Fruit fly (Drosophila melanogaster) whole organism, embryonic: ENCODE measurements around the gene Gr93a.
A peak's percentile ranks its signal among the peaks of the same experiment; 100 is the strongest.

Experiments
- CG1024 ChIP-seq: fragments of 200-800 bp; sonication (Bioruptor generic); IDR thresholded peaks from 2 replicates; pipeline ENCODE4 v1.3.6; 2022; ENCODE audit warnings: missing biosample characterization, missing genetic modification characterization
- CG11085 ChIP-seq: fragments of 200-800 bp; sonication (Bioruptor generic); IDR thresholded peaks from 2 replicates; pipeline ENCODE4 v1.3.6; 2022; ENCODE audit warnings: missing biosample characterization, missing genetic modification characterization
- CG14441 ChIP-seq: fragments of 200-800 bp; sonication (Bioruptor generic); IDR thresholded peaks from 2 replicates; pipeline ENCODE4 v1.3.6; 2022; ENCODE audit warnings: missing biosample characterization, missing genetic modification characterization
- CG15269 ChIP-seq: fragments of 200-800 bp; sonication (Bioruptor generic); optimal IDR thresholded peaks from 2 replicates; lab custom pipeline; 2018; ENCODE audit warnings: missing biosample characterization, mild to moderate bottlenecking, missing genetic modification characterization, moderate library complexity
- CG16815 ChIP-seq: fragments of 200-800 bp; sonication (Bioruptor generic); optimal IDR thresholded peaks from 3 replicates; lab custom pipeline; 2017; ENCODE audit warnings: missing biosample characterization, mild to moderate bottlenecking, missing genetic modification characterization
- CG17359 ChIP-seq: fragments of 200-800 bp; sonication (Bioruptor generic); optimal IDR thresholded peaks from 3 replicates; lab custom pipeline; 2018; ENCODE audit warnings: missing biosample characterization, mild to moderate bottlenecking, missing genetic modification characterization, moderate library complexity
- CG1792 ChIP-seq: fragments of 200-800 bp; sonication (Bioruptor generic); optimal IDR thresholded peaks from 2 replicates; lab custom pipeline; 2016; ENCODE audit warnings: missing biosample characterization, missing genetic modification characterization
- CG2199 ChIP-seq: fragments of 200-800 bp; sonication (Bioruptor generic); IDR thresholded peaks from 3 replicates; pipeline ENCODE4 v1.3.6; 2022; ENCODE audit warnings: missing biosample characterization, missing genetic modification characterization
- CG2202 ChIP-seq: fragments of 200-800 bp; sonication (Bioruptor generic); optimal IDR thresholded peaks from 2 replicates; lab custom pipeline; 2018; ENCODE audit warnings: missing biosample characterization, mild to moderate bottlenecking, missing genetic modification characterization
- CG2678 ChIP-seq: fragments of 200-800 bp; sonication (Bioruptor generic); optimal IDR thresholded peaks from 3 replicates; lab custom pipeline; 2019; ENCODE audit warnings: missing biosample characterization, mild to moderate bottlenecking, missing genetic modification characterization, moderate library complexity
- CG30403 ChIP-seq: fragments of 200-800 bp; sonication (Bioruptor generic); optimal IDR thresholded peaks from 3 replicates; lab custom pipeline; 2016; ENCODE audit warnings: missing biosample characterization, missing genetic modification characterization
- CG3065 ChIP-seq: fragments of 200-800 bp; sonication (Bioruptor generic); optimal IDR thresholded peaks from 2 replicates; lab custom pipeline; 2016; ENCODE audit warnings: missing biosample characterization, missing genetic modification characterization
- CG6175 ChIP-seq: fragments of 200-800 bp; sonication (Bioruptor generic); IDR thresholded peaks from 3 replicates; pipeline ENCODE4 v1.3.6; 2022; ENCODE audit warnings: missing biosample characterization, missing genetic modification characterization
- CG6765 ChIP-seq: fragments of 200-800 bp; sonication (Bioruptor generic); optimal IDR thresholded peaks from 3 replicates; lab custom pipeline; 2017; ENCODE audit warnings: missing biosample characterization, mild to moderate bottlenecking, missing genetic modification characterization
- CG7271 ChIP-seq: fragments of 200-800 bp; sonication (Bioruptor generic); optimal IDR thresholded peaks from 2 replicates; lab custom pipeline; 2018; ENCODE audit warnings: missing biosample characterization, mild to moderate bottlenecking, missing genetic modification characterization, moderate library complexity
- CG7372 ChIP-seq: fragments of 200-800 bp; sonication (Bioruptor generic); IDR thresholded peaks from 2 replicates; pipeline ENCODE4 v1.3.6; 2022; ENCODE audit warnings: missing biosample characterization, missing genetic modification characterization
- CG7786 ChIP-seq: fragments of 200-800 bp; sonication (Bioruptor generic); optimal IDR thresholded peaks from 2 replicates; lab custom pipeline; 2016; ENCODE audit warnings: missing biosample characterization, missing genetic modification characterization
- CG7987 ChIP-seq: fragments of 200-800 bp; sonication (Bioruptor generic); optimal IDR thresholded peaks from 2 replicates; lab custom pipeline; 2018; ENCODE audit warnings: missing biosample characterization, mild to moderate bottlenecking, missing genetic modification characterization, moderate library complexity
- CG8765 ChIP-seq: fragments of 200-800 bp; sonication (Bioruptor generic); IDR thresholded peaks from 2 replicates; pipeline ENCODE4 v1.3.6; 2022; ENCODE audit warnings: missing biosample characterization, missing genetic modification characterization
- CG9215 ChIP-seq: fragments of 200-800 bp; sonication (Bioruptor generic); IDR thresholded peaks from 2 replicates; pipeline ENCODE4 v1.3.6; 2022; ENCODE audit warnings: missing biosample characterization, missing genetic modification characterization
- CG9876 ChIP-seq: fragments of 200-800 bp; sonication (Bioruptor generic); optimal IDR thresholded peaks from 2 replicates; lab custom pipeline; 2016; ENCODE audit warnings: missing biosample characterization, missing genetic modification characterization
- CG9932 ChIP-seq: fragments of 200-800 bp; sonication (Bioruptor generic); IDR thresholded peaks from 2 replicates; pipeline ENCODE4 v1.3.6; 2022; ENCODE audit warnings: missing biosample characterization, missing genetic modification characterization
- Dfd ChIP-seq, 2 experiments: fragments of >200 bp; optimal IDR thresholded peaks; 2 replicates each; lab custom pipeline; 2017; ENCODE audit warnings: missing biosample characterization in 2 of 2, missing genetic modification characterization in 2 of 2
- Dip3 ChIP-seq: fragments of 200-800 bp; sonication (Bioruptor generic); optimal IDR thresholded peaks from 3 replicates; lab custom pipeline; 2016; ENCODE audit warnings: missing biosample characterization, missing genetic modification characterization
- H15 ChIP-seq: fragments of 200-800 bp; sonication (Bioruptor generic); IDR thresholded peaks from 3 replicates; pipeline ENCODE4 v1.3.6; 2022; ENCODE audit warnings: missing biosample characterization, missing genetic modification characterization
- HLH54F ChIP-seq: fragments of 200-800 bp; sonication (Bioruptor generic); optimal IDR thresholded peaks from 3 replicates; lab custom pipeline; 2016; ENCODE audit warnings: missing biosample characterization, missing genetic modification characterization
- Mad ChIP-seq: fragments of 200-800 bp; sonication (Bioruptor generic); optimal IDR thresholded peaks from 2 replicates; lab custom pipeline; 2016; ENCODE audit warnings: missing biosample characterization, missing genetic modification characterization
- Meics ChIP-seq: fragments of 200-800 bp; sonication (Bioruptor generic); optimal IDR thresholded peaks from 2 replicates; lab custom pipeline; 2017; ENCODE audit warnings: missing biosample characterization, mild to moderate bottlenecking, missing genetic modification characterization
- Mrtf ChIP-seq: fragments of 200-800 bp; sonication (Bioruptor generic); IDR thresholded peaks from 3 replicates; pipeline ENCODE4 v1.3.6; 2022; ENCODE audit warnings: missing biosample characterization, missing genetic modification characterization
- Nf-YA ChIP-seq: fragments of 200-800 bp; sonication (Bioruptor generic); IDR thresholded peaks from 2 replicates; pipeline ENCODE4 v1.3.6; 2022; ENCODE audit warnings: missing biosample characterization, missing genetic modification characterization
- Nf-YC ChIP-seq: fragments of 200-800 bp; optimal IDR thresholded peaks from 3 replicates; lab custom pipeline; 2019; ENCODE audit warnings: missing biosample characterization, mild to moderate bottlenecking, missing genetic modification characterization, moderate library complexity
- NfI ChIP-seq: fragments of 200-800 bp; sonication (Bioruptor generic); optimal IDR thresholded peaks from 3 replicates; lab custom pipeline; 2018; ENCODE audit warnings: missing biosample characterization, mild to moderate bottlenecking, missing genetic modification characterization, moderate library complexity
- bsh ChIP-seq, 2 experiments: fragments of 200-800 bp; sonication (Bioruptor generic); optimal IDR thresholded peaks; 2 replicates each; lab custom pipeline; 2017 to 2018; ENCODE audit warnings: mild to moderate bottlenecking in 2 of 2, missing biosample characterization in 2 of 2, missing genetic modification characterization in 2 of 2, moderate library complexity in 1 of 2
- chm ChIP-seq: fragments of 200-800 bp; sonication (Bioruptor generic); IDR thresholded peaks from 2 replicates; pipeline ENCODE4 v1.3.6; 2022; ENCODE audit warnings: missing biosample characterization, missing genetic modification characterization
- corto ChIP-seq: fragments of 200-800 bp; sonication (Bioruptor generic); optimal IDR thresholded peaks from 2 replicates; lab custom pipeline; 2016; ENCODE audit warnings: missing biosample characterization, mild to moderate bottlenecking, missing genetic modification characterization, moderate library complexity
- croc ChIP-seq: fragments of 200-800 bp; sonication (Bioruptor generic); conservative IDR thresholded peaks from 3 replicates; pipeline ENCODE4 v1.3.6; 2022; ENCODE audit warnings: missing biosample characterization, missing genetic modification characterization
- crol ChIP-seq: fragments of 200-800 bp; sonication (Bioruptor generic); IDR thresholded peaks from 2 replicates; pipeline ENCODE4 v1.3.6; 2022; ENCODE audit warnings: missing biosample characterization, missing genetic modification characterization
- cwo ChIP-seq: fragments of 200-800 bp; sonication (Bioruptor generic); optimal IDR thresholded peaks from 3 replicates; lab custom pipeline; 2017; ENCODE audit warnings: missing biosample characterization, missing genetic modification characterization, mild to moderate bottlenecking, moderate library complexity, missing genetic modification reagents
- dmrt11E ChIP-seq: fragments of 200-800 bp; sonication (Bioruptor generic); optimal IDR thresholded peaks from 3 replicates; lab custom pipeline; 2018; ENCODE audit warnings: missing biosample characterization, mild to moderate bottlenecking, missing genetic modification characterization, moderate library complexity
- ewg ChIP-seq: fragments of 200-800 bp; sonication (Bioruptor generic); optimal IDR thresholded peaks from 3 replicates; lab custom pipeline; 2017; ENCODE audit warnings: mild to moderate bottlenecking, missing biosample characterization, missing genetic modification reagents, missing genetic modification characterization
- fd64A ChIP-seq: fragments of 200-800 bp; sonication (Bioruptor generic); optimal IDR thresholded peaks from 3 replicates; lab custom pipeline; 2018; ENCODE audit warnings: missing biosample characterization, mild to moderate bottlenecking, missing genetic modification characterization
- h ChIP-seq: fragments of >200 bp; optimal IDR thresholded peaks from 2 replicates; lab custom pipeline; 2017
- hbn ChIP-seq: fragments of 200-800 bp; sonication (Bioruptor generic); IDR thresholded peaks from 2 replicates; pipeline ENCODE4 v1.3.6; 2022; ENCODE audit warnings: missing biosample characterization, missing genetic modification characterization; ENCODE audit not compliant: partially characterized antibody
- klu ChIP-seq: fragments of 200-800 bp; sonication (Bioruptor generic); IDR thresholded peaks from 2 replicates; pipeline ENCODE4 v1.3.6; 2022; ENCODE audit warnings: missing biosample characterization, missing genetic modification characterization
- kni ChIP-seq: fragments of 200-800 bp; sonication (Bioruptor generic); optimal IDR thresholded peaks from 3 replicates; lab custom pipeline; 2017; ENCODE audit warnings: mild to moderate bottlenecking, missing biosample characterization, missing genetic modification reagents, missing genetic modification characterization
- mirr ChIP-seq: fragments of 200-800 bp; sonication (Bioruptor generic); optimal IDR thresholded peaks from 3 replicates; lab custom pipeline; 2018; ENCODE audit warnings: missing biosample characterization, mild to moderate bottlenecking, missing genetic modification characterization
- pros ChIP-seq: fragments of 200-800 bp; sonication (Bioruptor generic); optimal IDR thresholded peaks from 3 replicates; lab custom pipeline; 2019; ENCODE audit warnings: missing biosample characterization, mild to moderate bottlenecking, missing genetic modification characterization, moderate library complexity
- row ChIP-seq: fragments of 200-800 bp; sonication (Bioruptor generic); IDR thresholded peaks from 3 replicates; pipeline ENCODE4 v1.3.6; 2022; ENCODE audit warnings: missing biosample characterization, missing genetic modification characterization
- shn ChIP-seq: fragments of 200-800 bp; sonication (Bioruptor generic); optimal IDR thresholded peaks from 3 replicates; lab custom pipeline; 2016; ENCODE audit warnings: missing biosample characterization, missing genetic modification characterization
- ssp ChIP-seq: fragments of 200-800 bp; sonication (Bioruptor generic); IDR thresholded peaks from 2 replicates; pipeline ENCODE4 v1.3.6; 2022; ENCODE audit warnings: missing biosample characterization, missing genetic modification characterization

Gene Gr93a

dm6 chr3R:21870158-21870971 lies 38.1 kb downstream of the Gr93a start, which contains the start of gene CG31431 (continued):
- TF ChIP-seq corto (peak; percentile 66), CG7271 (tag; lab: Kevin White, UChicago) (peak; percentile 88), shn (GFP tag; lab: Kevin White, UChicago) (peak; percentile 94), CG15269 (tag; lab: Kevin White, UChicago) (peak; percentile 98), bsh (GFP tag; optimal IDR thresholded peaks at IDR 0.05; lab: Kevin White, UChicago) (peak; percentile 57 to 97), CG11085 (peak; percentile 97), klu (peak; percentile 95), Nf-YC (tag; lab: Kevin White, UChicago) (peak; percentile 82), kni (GFP tag; lab: Kevin White, UChicago) (peak; percentile 89), CG9876 (GFP tag; lab: Kevin White, UChicago) (peak; percentile 94), CG14441 (GFP tag; lab: Robert Waterston, UW) (peak; percentile 97), chm (peak; percentile 96), Mad (peak; percentile 94), dmrt11E (peak; percentile 94), CG2678 (peak; percentile 98), CG1024 (peak; percentile 88), mirr (peak; percentile 98), CG9215 (GFP tag; lab: Robert Waterston, UW) (peak; percentile 96), h (lab: Kevin White, UChicago) (no peak), NfI (GFP tag; lab: Kevin White, UChicago) (peak; percentile 96), CG16815 (GFP tag; lab: Kevin White, UChicago) (peak; percentile 92), CG2202 (tag; lab: Kevin White, UChicago) (peak; percentile 86), ssp (GFP tag; lab: Robert Waterston, UW) (peak; percentile 89), CG6175 (GFP tag; lab: Robert Waterston, UW) (peak; percentile 97), CG3065 (GFP tag; lab: Kevin White, UChicago) (peak; percentile 92), row (peak; percentile 99), ewg (peak; percentile 90), CG1792 (GFP tag; lab: Kevin White, UChicago) (peak; percentile 97), Dfd (GFP tag; optimal IDR thresholded peaks at IDR 0.05; lab: Kevin White, UChicago) (no peak), CG7372 (GFP tag; lab: Robert Waterston, UW) (peak; percentile 98), H15 (peak; percentile 96), CG7987 (GFP tag; lab: Kevin White, UChicago) (peak; percentile 94), CG9932 (peak; percentile 96), cwo (peak; percentile 97), CG2199 (GFP tag; lab: Robert Waterston, UW) (peak; percentile 93), pros (GFP tag; lab: Kevin White, UChicago) (peak; percentile 67), croc (GFP tag; lab: Robert Waterston, UW) (peak; percentile 94), Dip3 (GFP tag; lab: Kevin White, UChicago) (peak; percentile 97), HLH54F (GFP tag; lab: Kevin White, UChicago) (peak; percentile 97), fd64A (GFP tag; lab: Kevin White, UChicago) (peak; percentile 83), CG8765 (peak; percentile 94), crol (GFP tag; lab: Robert Waterston, UW) (peak; percentile 79), CG17359 (tag; lab: Kevin White, UChicago) (peak; percentile 97), Nf-YA (GFP tag; lab: Robert Waterston, UW) (peak; percentile 95), CG7786 (peak; percentile 98), CG6765 (peak; percentile 92), Mrtf (peak; percentile 97), CG30403 (GFP tag; lab: Kevin White, UChicago) (peak; percentile 97), hbn (GFP tag; lab: Robert Waterston, UW) (no peak), Meics (peak; percentile 98)
